Worm (Caenorhabditis elegans): ENCODE measurements around the gene egl-36.

Gene egl-36

ce11 chrX:10731837-10732236 is 2.3 kb upstream of the egl-36 start (continued):
- no peak for TF ChIP-seq lin-54 (GFP tag; optimal IDR thresholded peaks at IDR 0.05)
- TF ChIP-seq F33H1.4 (GFP tag; IDR thresholded peaks at IDR 0.05) = no peak
- TF ChIP-seq F57C9.4 (tag; optimal IDR thresholded peaks at IDR 0.05) = no peak
- no peak for TF ChIP-seq nfya-2 (GFP tag; IDR thresholded peaks at IDR 0.05)
- no peak for TF ChIP-seq K11D2.4 (GFP tag; IDR thresholded peaks at IDR 0.05)
- peak; percentile 4 for TF ChIP-seq B0035.1 (tag; optimal IDR thresholded peaks at IDR 0.05)
- TF ChIP-seq hsf-1 (GFP tag; IDR thresholded peaks at IDR 0.05) = no peak
- peak; percentile 47 for TF ChIP-seq snpc-1.3 (tag; optimal IDR thresholded peaks at IDR 0.05; ENCODE audit: insufficient read depth)
- TF ChIP-seq nhr-90 (tag; optimal IDR thresholded peaks at IDR 0.05) = no peak
- TF ChIP-seq unc-130 (GFP tag; optimal IDR thresholded peaks at IDR 0.05) = no peak
- no peak for TF ChIP-seq repo-1 (tag; optimal IDR thresholded peaks at IDR 0.05)
- peak; percentile 78 for TF ChIP-seq snpc-4 (GFP tag; optimal IDR thresholded peaks at IDR 0.05)
- no peak for TF ChIP-seq snpc-4 (tag; optimal IDR thresholded peaks at IDR 0.05)
- peak in 1 of 2 experiments; percentile 34 for TF ChIP-seq let-607 (tag; optimal IDR thresholded peaks at IDR 0.05)
- TF ChIP-seq let-526 (GFP tag; IDR thresholded peaks at IDR 0.05) = no peak
- peak; percentile 43 for TF ChIP-seq mes-4 (tag; optimal IDR thresholded peaks at IDR 0.05)
- no peak for TF ChIP-seq hlh-26 (GFP tag; conservative IDR thresholded peaks at IDR 0.05)
- no peak for TF ChIP-seq madf-8 (GFP tag; conservative IDR thresholded peaks at IDR 0.05)
- peak; percentile 40 for TF ChIP-seq ztf-26 (tag; optimal IDR thresholded peaks at IDR 0.05)
- TF ChIP-seq T07F8.4 (tag; optimal IDR thresholded peaks at IDR 0.05) = peak; percentile 46
- TF ChIP-seq nhr-80 (tag; optimal IDR thresholded peaks at IDR 0.05) = no peak
- no peak for TF ChIP-seq sdz-38 (tag; optimal IDR thresholded peaks at IDR 0.05)
- TF ChIP-seq Y53F4B.3 (GFP tag; IDR thresholded peaks at IDR 0.05) = peak; percentile 13; the same call in 1 of the 2 replicates
- no peak for TF ChIP-seq B0336.3 (GFP tag; IDR thresholded peaks at IDR 0.05)
- peak; percentile 67 for TF ChIP-seq hmg-1.2 (GFP tag; IDR thresholded peaks at IDR 0.05)
- no peak for TF ChIP-seq Y95B8A.8 (GFP tag; IDR thresholded peaks at IDR 0.05)
- TF ChIP-seq ceh-27 (GFP tag; optimal IDR thresholded peaks at IDR 0.05) = no peak
- no peak for TF ChIP-seq mcd-1 (GFP tag; IDR thresholded peaks at IDR 0.05)
- TF ChIP-seq K12H6.12 (tag; optimal IDR thresholded peaks at IDR 0.05) = no peak
- TF ChIP-seq B0261.1 (tag; optimal IDR thresholded peaks at IDR 0.05) = peak; percentile 76
- no peak for TF ChIP-seq mel-28 (tag; optimal IDR thresholded peaks at IDR 0.05; ENCODE audit: borderline replicate concordance)
- peak; percentile 72 for TF ChIP-seq ZK185.1 (tag; optimal IDR thresholded peaks at IDR 0.05; ENCODE audit: poor library complexity, severe bottlenecking)
- TF ChIP-seq him-1 (tag; optimal IDR thresholded peaks at IDR 0.05) = peak; percentile 86
- TF ChIP-seq ztf-25 (GFP tag; IDR thresholded peaks at IDR 0.05) = peak; percentile 75; the same call in 1 of the 2 replicates
- TF ChIP-seq hrde-1 (tag; optimal IDR thresholded peaks at IDR 0.05; ENCODE audit: borderline replicate concordance) = peak; percentile 57
- TF ChIP-seq attf-6 (GFP tag; IDR thresholded peaks at IDR 0.05) = no peak
- peak; percentile 15 for TF ChIP-seq dpl-1 (GFP tag; optimal IDR thresholded peaks at IDR 0.05)
- TF ChIP-seq lin-40 (tag; optimal IDR thresholded peaks at IDR 0.05) = no peak
- no peak for TF ChIP-seq ztf-22 (GFP tag; optimal IDR thresholded peaks at IDR 0.05)
- no peak; the same call in 1 of the 2 replicates for TF ChIP-seq ceh-100 (GFP tag; IDR thresholded peaks at IDR 0.05)
- no peak for TF ChIP-seq akir-1 (GFP tag; optimal IDR thresholded peaks at IDR 0.05)
- no peak for TF ChIP-seq ztf-6 (GFP tag; IDR thresholded peaks at IDR 0.05)
- no peak for TF ChIP-seq ztf-28 (GFP tag; IDR thresholded peaks at IDR 0.05)
- no peak for TF ChIP-seq lsy-27 (tag; optimal IDR thresholded peaks at IDR 0.05; ENCODE audit: borderline replicate concordance, insufficient read depth)
- no peak for TF ChIP-seq attf-3 (GFP tag; conservative IDR thresholded peaks at IDR 0.05)
- no peak for TF ChIP-seq sea-2 (GFP tag; IDR thresholded peaks at IDR 0.05)
